Fruit fly (Drosophila melanogaster) Kc167 (cell line): ENCODE results near the gene Hsp27.

ENCODE experiments used
- Myc ChIP-seq: fragments of >200 bp; optimal IDR thresholded peaks from 2 replicates; lab custom pipeline; 2017; ENCODE audit warnings: missing external identifiers
- Sin3A ChIP-seq: fragments of >200 bp; optimal IDR thresholded peaks from 2 replicates; lab custom pipeline; 2018; ENCODE audit warnings: missing external identifiers
- h ChIP-seq: fragments of >200 bp; optimal IDR thresholded peaks from 3 replicates; lab custom pipeline; 2018; ENCODE audit warnings: missing external identifiers
- insv ChIP-seq: fragments of >200 bp; optimal IDR thresholded peaks from 3 replicates; lab custom pipeline; 2018; ENCODE audit warnings: missing external identifiers
- psq ChIP-seq: fragments of >200 bp; optimal IDR thresholded peaks from 2 replicates; lab custom pipeline; 2017; ENCODE audit warnings: missing external identifiers
- ttk ChIP-seq: sonication (Bioruptor generic); optimal IDR thresholded peaks from 2 replicates; lab custom pipeline; 2017; ENCODE audit warnings: missing external identifiers

The Hsp27 gene

dm6 chr3L:9417288-9417687 is 33.4 kb downstream of the Hsp27 start, which contains the start of gene CG3982:
Gene CG3982, minus strand, starts transcription at chr3L:9417388.
- TF ChIP-seq ttk (no peak), Sin3A (no peak), h (no peak), Myc (lab: Kevin White, UChicago) (no peak), psq (lab: Kevin White, UChicago) (no peak), insv (lab: Kevin White, UChicago) (no peak)

dm6 chr3L:9419328-9419727 is 35.5 kb downstream of the Hsp27 start:
- no peak for TF ChIP-seq ttk
- no peak for TF ChIP-seq insv (lab: Kevin White, UChicago)
- no peak for TF ChIP-seq psq (lab: Kevin White, UChicago)
- no peak for TF ChIP-seq Myc (lab: Kevin White, UChicago)

dm6 chr3L:9420054-9420818 is 36.4 kb downstream of the Hsp27 start:
- TF ChIP-seq Sin3A (no peak), ttk (no peak), h (no peak), psq (lab: Kevin White, UChicago) (no peak), Myc (lab: Kevin White, UChicago) (no peak), insv (lab: Kevin White, UChicago) (no peak)

- TF ChIP-seq h: no peak
Observed at dm6 chr3L:9420819-9421130, 36.9 kb downstream of the Hsp27 start.

dm6 chr3L:9421621-9422020 is 37.8 kb downstream of the Hsp27 start:
- no peak for TF ChIP-seq psq (lab: Kevin White, UChicago)
- no peak for TF ChIP-seq Sin3A
- no peak for TF ChIP-seq insv (lab: Kevin White, UChicago)
- no peak for TF ChIP-seq h

- TF ChIP-seq psq (lab: Kevin White, UChicago) (no peak), ttk (no peak), insv (lab: Kevin White, UChicago) (no peak), h (no peak), Myc (lab: Kevin White, UChicago) (no peak), Sin3A (no peak)
Observed at dm6 chr3L:9422135-9422534, 38.3 kb downstream of the Hsp27 start.

dm6 chr3L:9422636-9423419 is 39.0 kb downstream of the Hsp27 start, which contains the start of gene aay:
Gene aay, plus strand, starts transcription at chr3L:9423253.
- TF ChIP-seq psq (lab: Kevin White, UChicago) (no peak), h (no peak), Sin3A (no peak), ttk (no peak), insv (lab: Kevin White, UChicago) (no peak), Myc (lab: Kevin White, UChicago) (no peak)

- TF ChIP-seq Sin3A (no peak), h (no peak), Myc (lab: Kevin White, UChicago) (no peak), psq (lab: Kevin White, UChicago) (no peak), insv (lab: Kevin White, UChicago) (no peak), ttk (no peak)
Observed at dm6 chr3L:9423757-9424527, 40.1 kb downstream of the Hsp27 start.

dm6 chr3L:9424528-9424911 is 40.7 kb downstream of the Hsp27 start:
- TF ChIP-seq psq (lab: Kevin White, UChicago): no peak
- no peak for TF ChIP-seq Myc (lab: Kevin White, UChicago)
- TF ChIP-seq insv (lab: Kevin White, UChicago): no peak
- no peak for TF ChIP-seq ttk
- TF ChIP-seq Sin3A: no peak
- TF ChIP-seq h: no peak

dm6 chr3L:9425838-9426237 is 42.0 kb downstream of the Hsp27 start:
- no peak for TF ChIP-seq insv (lab: Kevin White, UChicago)
- no peak for TF ChIP-seq Sin3A
- no peak for TF ChIP-seq ttk
- no peak for TF ChIP-seq h
- no peak for TF ChIP-seq Myc (lab: Kevin White, UChicago)
- no peak for TF ChIP-seq psq (lab: Kevin White, UChicago)

- TF ChIP-seq Sin3A (no peak), psq (lab: Kevin White, UChicago) (no peak)
Observed at dm6 chr3L:9426656-9427294, 42.9 kb downstream of the Hsp27 start, which contains the start of the genes Atat and Shc. Gene Atat, minus strand, starts transcription at chr3L:9426758. Gene Shc, plus strand, starts transcription at chr3L:9427010.
